Worm (Caenorhabditis elegans) whole organism, L1 larva: ENCODE results near the gene unc-31.

Experiments used
- C04F5.9 ChIP-seq: sonication (generic microtip); optimal IDR thresholded peaks from 2 replicates; lab custom pipeline; 2016; ENCODE audit warnings: missing genetic modification characterization, missing compliant biosample characterization
- C16A3.4 ChIP-seq: fragments of 150-350 bp; optimal IDR thresholded peaks from 2 replicates; lab custom pipeline; 2014; ENCODE audit warnings: missing biosample characterization, missing genetic modification characterization
- aly-2 ChIP-seq: fragments of 150-350 bp; optimal IDR thresholded peaks from 2 replicates; lab custom pipeline; 2014; ENCODE audit warnings: missing biosample characterization, missing genetic modification characterization
- ama-1 ChIP-seq: fragments of 150-350 bp; optimal IDR thresholded peaks from 2 replicates; lab custom pipeline; 2014
- ceh-82 ChIP-seq, 3 experiments: fragments of 150-350 bp in 1 of 3; sonication (generic microtip) in 2 of 3; optimal IDR thresholded peaks; 2 replicates each; lab custom pipeline; 2014 to 2017; ENCODE audit warnings: missing biosample characterization in 3 of 3, missing genetic modification characterization in 3 of 3
- ceh-90 ChIP-seq: sonication (generic microtip); optimal IDR thresholded peaks from 2 replicates; lab custom pipeline; 2016; ENCODE audit warnings: missing genetic modification characterization, missing compliant biosample characterization
- efl-1 ChIP-seq, 4 experiments: fragments of 150-350 bp; optimal IDR thresholded peaks in 3 of 4; peaks in 1 of 4; 1 replicate in 1 of 4; 2 replicates in 3 of 4; lab custom pipeline; 2014; ENCODE audit warnings: missing biosample characterization in 2 of 4, missing genetic modification characterization in 2 of 4, missing genetic modification reagents in 2 of 4
- elt-2 ChIP-seq: sonication (generic microtip); optimal IDR thresholded peaks from 2 replicates; lab custom pipeline; 2016; ENCODE audit warnings: missing genetic modification characterization, mild to moderate bottlenecking, inconsistent platforms, missing compliant biosample characterization, missing genetic modification reagents
- elt-3 ChIP-seq, 6 experiments: fragments of 150-350 bp in 1 of 6; sonication (generic microtip); optimal IDR thresholded peaks; 2 replicates each; lab custom pipeline; 2017 to 2018; ENCODE audit warnings: missing biosample characterization in 6 of 6, missing genetic modification characterization in 6 of 6, inconsistent platforms in 1 of 6
- fkh-10 ChIP-seq: sonication (generic microtip); optimal IDR thresholded peaks from 2 replicates; lab custom pipeline; 2017; ENCODE audit warnings: missing biosample characterization, missing genetic modification reagents, missing genetic modification characterization
- hlh-17 ChIP-seq: fragments of 200-800 bp; sonication (Bioruptor generic); optimal IDR thresholded peaks from 2 replicates; lab custom pipeline; 2018; ENCODE audit warnings: missing genetic modification characterization, mild to moderate bottlenecking, missing compliant biosample characterization, moderate library complexity, borderline replicate concordance
- isw-1 ChIP-seq: fragments of 200-800 bp; sonication (Bioruptor generic); IDR thresholded peaks from 2 replicates; pipeline ENCODE4 v1.3.6; 2022; ENCODE audit warnings: missing genetic modification characterization, missing compliant biosample characterization
- lin-14 ChIP-seq: fragments of 200-800 bp; sonication (Bioruptor generic); optimal IDR thresholded peaks from 2 replicates; lab custom pipeline; 2018; ENCODE audit warnings: mild to moderate bottlenecking, missing genetic modification characterization, moderate library complexity, missing compliant biosample characterization
- mab-9 ChIP-seq: fragments of 200-800 bp; sonication (Bioruptor generic); IDR thresholded peaks from 2 replicates; pipeline ENCODE4 v1.3.6; 2022; ENCODE audit warnings: missing genetic modification reagents, missing genetic modification characterization, missing compliant biosample characterization
- mef-2 ChIP-seq: fragments of 150-350 bp; optimal IDR thresholded peaks from 2 replicates; lab custom pipeline; 2014; ENCODE audit warnings: missing biosample characterization, missing genetic modification characterization
- nhr-76 ChIP-seq: sonication (generic microtip); optimal IDR thresholded peaks from 2 replicates; lab custom pipeline; 2017; ENCODE audit warnings: missing biosample characterization, missing genetic modification characterization
- nhr-85 ChIP-seq: sonication (generic microtip); peaks from one replicate; lab custom pipeline; 2016; ENCODE audit warnings: missing genetic modification characterization, inconsistent platforms, missing compliant biosample characterization
- nhr-90 ChIP-seq: sonication (generic microtip); optimal IDR thresholded peaks from 2 replicates; lab custom pipeline; 2016; ENCODE audit warnings: mild to moderate bottlenecking, missing genetic modification characterization, missing compliant biosample characterization; ENCODE audit not compliant: poor library complexity
- pqm-1 ChIP-seq: sonication (generic microtip); optimal IDR thresholded peaks from 3 replicates; lab custom pipeline; 2017; ENCODE audit warnings: missing biosample characterization, missing genetic modification characterization
- rnt-1 ChIP-seq: sonication (generic microtip); optimal IDR thresholded peaks from 2 replicates; lab custom pipeline; 2016; ENCODE audit warnings: mild to moderate bottlenecking, missing genetic modification characterization, moderate library complexity, missing compliant biosample characterization
- snpc-4 ChIP-seq: fragments of 150-350 bp; optimal IDR thresholded peaks from 2 replicates; lab custom pipeline; 2014; ENCODE audit warnings: missing biosample characterization, missing genetic modification characterization
- sox-4 ChIP-seq: sonication (generic microtip); optimal IDR thresholded peaks from 2 replicates; lab custom pipeline; 2016; ENCODE audit warnings: missing genetic modification characterization, missing compliant biosample characterization
- sptf-1 ChIP-seq: fragments of 150-350 bp; optimal IDR thresholded peaks from 2 replicates; lab custom pipeline; 2014; ENCODE audit warnings: missing biosample characterization, missing genetic modification characterization
- swsn-7 ChIP-seq: sonication (generic microtip); optimal IDR thresholded peaks from 2 replicates; lab custom pipeline; 2016; ENCODE audit warnings: missing genetic modification characterization, missing compliant biosample characterization
- tbx-2 ChIP-seq: sonication (generic microtip); optimal IDR thresholded peaks from 2 replicates; lab custom pipeline; 2016; ENCODE audit warnings: missing genetic modification characterization, missing compliant biosample characterization
- tlp-1 ChIP-seq: fragments of 150-350 bp; optimal IDR thresholded peaks from 2 replicates; lab custom pipeline; 2014; ENCODE audit warnings: missing biosample characterization, missing genetic modification characterization
- unc-130 ChIP-seq: fragments of 150-350 bp; optimal IDR thresholded peaks from 2 replicates; lab custom pipeline; 2017; ENCODE audit warnings: missing biosample characterization, missing genetic modification characterization, inconsistent platforms
- unc-62 ChIP-seq: fragments of 150-350 bp; optimal IDR thresholded peaks from 2 replicates; lab custom pipeline; 2014; ENCODE audit warnings: missing biosample characterization, missing genetic modification reagents, missing genetic modification characterization
- unc-86 ChIP-seq: sonication (generic microtip); optimal IDR thresholded peaks from 2 replicates; lab custom pipeline; 2016; ENCODE audit warnings: missing genetic modification characterization, missing compliant biosample characterization

Gene unc-31

ce11 chrIV:12834417-12834731 lies 60.7 kb downstream of the unc-31 start (continued):
- TF ChIP-seq tbx-2 (tag; lab: Kevin White, UChicago) = peak; percentile 6

- TF ChIP-seq tlp-1 (no peak), nhr-90 (no peak), unc-86 (no peak), ceh-90 (tag; lab: Kevin White, UChicago) (no peak), elt-2 (no peak), C04F5.9 (tag; lab: Kevin White, UChicago) (no peak), elt-3 (tag; optimal IDR thresholded peaks at IDR 0.05; lab: Kevin White, UChicago) (no peak), isw-1 (GFP tag; lab: Robert Waterston, UW) (no peak), aly-2 (no peak), nhr-76 (tag; lab: Kevin White, UChicago) (no peak), unc-130 (no peak)
Measured at ce11 chrIV:12835363-12835762, 61.7 kb downstream of the unc-31 start.

ce11 chrIV:12836208-12836607 lies 62.5 kb downstream of the unc-31 start, which contains the start of gene M02B1.3:
Gene M02B1.3 (plus strand): TSS chrIV:12836508.
- TF ChIP-seq swsn-7 (no peak), mef-2 (tag; lab: Kevin White, UChicago) (no peak), fkh-10 (GFP tag; lab: Kevin White, UChicago) (no peak), snpc-4 (tag; lab: Kevin White, UChicago) (no peak), unc-62 (GFP tag; lab: Kevin White, UChicago) (no peak), C16A3.4 (no peak), lin-14 (GFP tag; lab: Kevin White, UChicago) (no peak), pqm-1 (no peak), unc-130 (no peak), efl-1 (optimal IDR thresholded peaks at IDR 0.05; lab: Kevin White, UChicago) (no peak), efl-1 (GFP tag; optimal IDR thresholded peaks at IDR 0.05 in 1 of 2; lab: Kevin White, UChicago) (no peak), hlh-17 (GFP tag; lab: Kevin White, UChicago) (no peak), tlp-1 (no peak), mab-9 (GFP tag; lab: Robert Waterston, UW) (no peak), sptf-1 (no peak), nhr-85 (tag; lab: Kevin White, UChicago) (no peak), ceh-82 (tag; optimal IDR thresholded peaks at IDR 0.05; lab: Kevin White, UChicago) (no peak), sox-4 (no peak), rnt-1 (tag; lab: Kevin White, UChicago) (no peak), ama-1 (lab: Kevin White, UChicago) (no peak)
